Fruit fly (Drosophila melanogaster): ENCODE results near the gene Afti.

Gene Afti

DNA sequence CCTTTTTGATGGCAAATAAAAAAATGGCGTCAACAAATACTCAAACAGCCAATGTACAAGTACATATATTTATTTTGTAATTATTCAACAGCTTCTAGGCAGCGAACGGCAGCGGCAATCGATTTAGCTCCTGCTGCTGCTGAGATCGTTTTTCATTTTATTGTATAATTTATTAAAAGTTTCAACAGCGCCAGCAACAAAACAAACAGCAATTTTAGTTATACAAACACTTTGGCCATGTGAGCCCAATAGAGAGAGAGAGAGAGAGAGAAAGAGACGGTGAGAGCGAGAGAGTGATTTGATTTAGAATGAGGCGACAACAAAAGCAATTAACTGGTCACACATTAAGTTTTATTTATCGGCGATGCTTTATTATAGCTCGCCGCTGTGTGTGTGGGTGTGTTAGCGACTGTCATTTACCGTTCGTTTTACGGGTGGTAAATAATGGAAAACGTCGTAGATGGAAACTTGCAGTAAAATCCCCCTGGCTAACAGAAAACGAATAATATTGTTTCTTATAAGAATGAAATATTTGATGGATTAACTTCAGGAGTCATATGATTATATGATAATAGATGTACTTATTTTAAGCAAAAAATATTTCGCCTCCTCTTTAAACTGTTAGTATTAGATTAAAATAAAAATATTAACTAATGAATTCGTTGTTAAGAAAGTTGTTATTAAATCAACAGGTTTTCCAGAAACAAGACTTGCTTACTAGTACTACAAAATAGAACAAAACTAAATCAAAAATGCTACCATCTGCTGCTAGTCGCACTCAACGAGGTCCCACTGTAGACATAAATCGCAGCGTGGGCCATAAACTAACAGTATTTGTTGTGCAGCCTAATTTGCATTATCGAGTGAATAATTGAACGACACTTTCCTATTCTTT is 41.2 kb downstream of the Afti start (continued):
- TF ChIP-seq Sin3A (optimal IDR thresholded peaks at IDR 0.05) (no peak), CG10274 (GFP tag; optimal IDR thresholded peaks at IDR 0.05) (no peak), CG17186 (GFP tag; optimal IDR thresholded peaks at IDR 0.05) (no peak), pnt (GFP tag; optimal IDR thresholded peaks at IDR 0.05) (no peak), ind (GFP tag; optimal IDR thresholded peaks at IDR 0.05) (peak; percentile 23), cwo (GFP tag; optimal IDR thresholded peaks at IDR 0.05) (peak; percentile 21), CG1647 (GFP tag; optimal IDR thresholded peaks at IDR 0.05) (no peak), CG8281 (tag; optimal IDR thresholded peaks at IDR 0.05) (no peak), Rx (GFP tag; IDR thresholded peaks at IDR 0.05) (no peak), Side (GFP tag; optimal IDR thresholded peaks at IDR 0.05) (peak; percentile 14), pb (GFP tag; optimal IDR thresholded peaks at IDR 0.05) (no peak), tio (GFP tag; optimal IDR thresholded peaks at IDR 0.05) (peak; percentile 34), CG17361 (GFP tag; IDR thresholded peaks at IDR 0.05) (no peak), Doc2 (GFP tag; IDR thresholded peaks at IDR 0.05) (no peak), dimm (GFP tag; IDR thresholded peaks at IDR 0.05) (no peak), ab (GFP tag; optimal IDR thresholded peaks at IDR 0.05) (no peak), jigr1 (GFP tag; IDR thresholded peaks at IDR 0.05) (no peak), sens-2 (GFP tag; IDR thresholded peaks at IDR 0.05) (no peak), gem (tag; optimal IDR thresholded peaks at IDR 0.05) (peak; percentile 45), Fer1 (GFP tag; optimal IDR thresholded peaks at IDR 0.05) (peak; percentile 8), Bteb2 (GFP tag; optimal IDR thresholded peaks at IDR 0.05) (no peak), prd (optimal IDR thresholded peaks at IDR 0.05) (no peak), prd (GFP tag; IDR thresholded peaks at IDR 0.05) (no peak), Xbp1 (GFP tag; optimal IDR thresholded peaks at IDR 0.05) (peak; percentile 17), PHDP (tag; optimal IDR thresholded peaks at IDR 0.05) (peak; percentile 1), unc-4 (GFP tag; IDR thresholded peaks at IDR 0.05; ENCODE audit: partially characterized antibody) (no peak), CG4730 (GFP tag; IDR thresholded peaks at IDR 0.05) (no peak), CG10431 (GFP tag; optimal IDR thresholded peaks at IDR 0.05) (no peak), fd96Cb (tag; optimal IDR thresholded peaks at IDR 0.05) (peak; percentile 10), CG30403 (GFP tag; optimal IDR thresholded peaks at IDR 0.05) (peak; percentile 25), CrebB (tag; optimal IDR thresholded peaks at IDR 0.05) (no peak), H15 (GFP tag; IDR thresholded peaks at IDR 0.05) (no peak), CG6683 (GFP tag; optimal IDR thresholded peaks at IDR 0.05) (no peak), CG10321 (GFP tag; IDR thresholded peaks at IDR 0.05) (no peak), CG11723 (GFP tag; optimal IDR thresholded peaks at IDR 0.05) (no peak), NfI (GFP tag; optimal IDR thresholded peaks at IDR 0.05) (no peak), fd3F (GFP tag; optimal IDR thresholded peaks at IDR 0.05) (no peak), CG12659 (GFP tag; optimal IDR thresholded peaks at IDR 0.05) (peak; percentile 13), schlank (tag; optimal IDR thresholded peaks at IDR 0.05) (no peak), gsb-n (tag; optimal IDR thresholded peaks at IDR 0.05) (peak; percentile 19), CG16813 (GFP tag; IDR thresholded peaks at IDR 0.05; ENCODE audit: partially characterized antibody) (no peak), CG8924 (tag; optimal IDR thresholded peaks at IDR 0.05) (no peak), hbn (GFP tag; IDR thresholded peaks at IDR 0.05; ENCODE audit: partially characterized antibody) (no peak), CG32772 (GFP tag; IDR thresholded peaks at IDR 0.05) (no peak), CG12769 (tag; optimal IDR thresholded peaks at IDR 0.05) (no peak)

Data from whole organism, embryonic.